Worm (Caenorhabditis elegans) whole organism, L3 larva: Measurements from ENCODE around the gene vnut-1.

Experiments used
- aly-2 ChIP-seq: fragments of 150-350 bp; optimal IDR thresholded peaks from 2 replicates; lab custom pipeline; 2014; ENCODE audit warnings: missing biosample characterization, missing genetic modification characterization
- ceh-28 ChIP-seq: fragments of 150-350 bp; optimal IDR thresholded peaks from 2 replicates; lab custom pipeline; 2014; ENCODE audit warnings: missing biosample characterization, missing genetic modification reagents, missing genetic modification characterization
- ceh-9 ChIP-seq: sonication (generic microtip); optimal IDR thresholded peaks from 2 replicates; lab custom pipeline; 2018; ENCODE audit warnings: missing biosample characterization, missing genetic modification characterization
- daf-12 ChIP-seq: fragments of 150-350 bp; optimal IDR thresholded peaks from 2 replicates; lab custom pipeline; 2014; ENCODE audit warnings: missing biosample characterization, missing genetic modification reagents, missing genetic modification characterization
- egl-5 ChIP-seq: fragments of 150-350 bp; optimal IDR thresholded peaks from 2 replicates; lab custom pipeline; 2017; ENCODE audit warnings: missing biosample characterization, missing genetic modification reagents, missing genetic modification characterization, inconsistent platforms
- elt-2 ChIP-seq: sonication (generic microtip); optimal IDR thresholded peaks from 2 replicates; lab custom pipeline; 2016; ENCODE audit warnings: missing genetic modification reagents, mild to moderate bottlenecking, missing genetic modification characterization, missing compliant biosample characterization
- fkh-10 ChIP-seq: sonication (generic microtip); optimal IDR thresholded peaks from 2 replicates; lab custom pipeline; 2017; ENCODE audit warnings: missing biosample characterization, missing genetic modification reagents, missing genetic modification characterization
- lsy-12 ChIP-seq: sonication (generic microtip); optimal IDR thresholded peaks from 2 replicates; lab custom pipeline; 2016; ENCODE audit warnings: mild to moderate bottlenecking, missing genetic modification characterization, missing compliant biosample characterization
- nfya-1 ChIP-seq: sonication (generic microtip); optimal IDR thresholded peaks from 2 replicates; lab custom pipeline; 2017; ENCODE audit warnings: missing genetic modification characterization, mild to moderate bottlenecking, missing compliant biosample characterization, antibody characterized with exemption, moderate library complexity; ENCODE audit not compliant: insufficient read depth
- nhr-28 ChIP-seq: fragments of 150-350 bp; optimal IDR thresholded peaks from 2 replicates; lab custom pipeline; 2014; ENCODE audit warnings: missing biosample characterization, missing genetic modification characterization
- nhr-43 ChIP-seq: sonication (generic microtip); optimal IDR thresholded peaks from 2 replicates; lab custom pipeline; 2016; ENCODE audit warnings: mild to moderate bottlenecking, missing genetic modification characterization, missing compliant biosample characterization; ENCODE audit not compliant: poor library complexity, severe bottlenecking
- nhr-67 ChIP-seq: fragments of 150-350 bp; optimal IDR thresholded peaks from 2 replicates; lab custom pipeline; 2014; ENCODE audit warnings: missing biosample characterization, missing genetic modification characterization
- nhr-77 ChIP-seq: fragments of 150-350 bp; optimal IDR thresholded peaks from 2 replicates; lab custom pipeline; 2014; ENCODE audit warnings: missing biosample characterization, missing genetic modification characterization
- pha-4 ChIP-seq: fragments of 150-350 bp; optimal IDR thresholded peaks from 2 replicates; lab custom pipeline; 2014; ENCODE audit warnings: missing biosample characterization, missing genetic modification reagents, missing genetic modification characterization
- pqm-1 ChIP-seq: fragments of 150-350 bp; optimal IDR thresholded peaks from 2 replicates; lab custom pipeline; 2017; ENCODE audit warnings: missing biosample characterization, missing genetic modification characterization, inconsistent platforms
- skn-1 ChIP-seq: fragments of 150-350 bp; optimal IDR thresholded peaks from 2 replicates; lab custom pipeline; 2014; ENCODE audit warnings: missing biosample characterization, missing genetic modification characterization
- zag-1 ChIP-seq: fragments of 150-350 bp; optimal IDR thresholded peaks from 2 replicates; lab custom pipeline; 2014; ENCODE audit warnings: missing biosample characterization, missing genetic modification characterization
- ztf-4 ChIP-seq: fragments of 150-350 bp; optimal IDR thresholded peaks from 2 replicates; lab custom pipeline; 2014; ENCODE audit warnings: missing biosample characterization, missing genetic modification characterization

The vnut-1 gene

DNA sequence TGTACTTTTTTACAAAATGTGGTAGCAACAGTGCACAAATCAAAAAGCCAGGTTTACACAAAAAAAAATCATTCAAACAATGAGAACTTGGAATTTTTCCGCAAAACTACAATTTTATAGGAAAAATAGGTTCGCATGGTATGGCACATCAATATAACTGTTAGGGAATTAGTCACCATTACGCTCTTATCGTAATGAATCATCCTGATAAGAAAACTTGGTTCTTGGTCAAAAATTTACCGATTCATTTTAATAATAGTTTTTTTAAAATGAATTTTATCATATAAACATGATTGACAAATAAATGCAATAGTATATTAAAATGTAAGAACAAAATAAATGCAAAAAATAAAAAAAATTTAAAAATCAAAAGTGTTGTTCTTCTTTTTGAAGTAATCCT, 50.9 kb downstream of the vnut-1 start:
- TF ChIP-seq nhr-28 (no peak), fkh-10 (GFP tag; lab: Kevin White, UChicago) (no peak), nhr-43 (tag; lab: Kevin White, UChicago) (no peak), egl-5 (no peak), elt-2 (peak; percentile 59), pqm-1 (tag; lab: Kevin White, UChicago) (peak; percentile 66), zag-1 (tag; lab: Kevin White, UChicago) (no peak), ztf-4 (no peak), nhr-77 (tag; lab: Kevin White, UChicago) (no peak), ceh-28 (tag; lab: Kevin White, UChicago) (no peak), daf-12 (tag; lab: Kevin White, UChicago) (no peak), nfya-1 (tag; lab: Kevin White, UChicago) (no peak), pha-4 (tag; lab: Kevin White, UChicago) (no peak), aly-2 (tag; lab: Kevin White, UChicago) (no peak), skn-1 (tag; lab: Kevin White, UChicago) (no peak), lsy-12 (tag; lab: Kevin White, UChicago) (no peak), nhr-67 (no peak), ceh-9 (tag; lab: Kevin White, UChicago) (no peak)
- TF ChIP-seq, all 47 proteins: peak for 2
